Fruit fly (Drosophila melanogaster) whole organism, embryonic: ENCODE measurements around the gene rempA.

Source experiments
- Adf1 ChIP-seq: fragments of 200-800 bp; sonication (Bioruptor generic); IDR thresholded peaks from 2 replicates; pipeline ENCODE4 v1.3.6; 2022; ENCODE audit warnings: missing biosample characterization, missing genetic modification characterization
- CG11247 ChIP-seq: fragments of 200-800 bp; sonication (Bioruptor generic); IDR thresholded peaks from 2 replicates; pipeline ENCODE4 v1.3.6; 2022; ENCODE audit warnings: missing biosample characterization, missing genetic modification characterization
- CG11695 ChIP-seq: fragments of 200-800 bp; sonication (Bioruptor generic); IDR thresholded peaks from 3 replicates; pipeline ENCODE4 v1.3.6; 2022; ENCODE audit warnings: missing biosample characterization, missing genetic modification characterization
- CG12219 ChIP-seq: fragments of 200-800 bp; sonication (Bioruptor generic); optimal IDR thresholded peaks from 3 replicates; lab custom pipeline; 2018; ENCODE audit warnings: missing biosample characterization, mild to moderate bottlenecking, missing genetic modification characterization
- CG12659 ChIP-seq: fragments of 200-800 bp; sonication (Bioruptor generic); optimal IDR thresholded peaks from 3 replicates; lab custom pipeline; 2017; ENCODE audit warnings: mild to moderate bottlenecking, missing biosample characterization, missing genetic modification reagents, missing genetic modification characterization
- CG14050 ChIP-seq: fragments of 200-800 bp; sonication (Bioruptor generic); IDR thresholded peaks from 3 replicates; pipeline ENCODE4 v1.3.6; 2022; ENCODE audit warnings: missing biosample characterization, missing genetic modification characterization
- CG14710 ChIP-seq: fragments of 200-800 bp; sonication (Bioruptor generic); optimal IDR thresholded peaks from 3 replicates; lab custom pipeline; 2019; ENCODE audit warnings: missing biosample characterization, mild to moderate bottlenecking, missing genetic modification characterization, moderate library complexity
- CG16813 ChIP-seq: fragments of 200-800 bp; sonication (Bioruptor generic); IDR thresholded peaks from 3 replicates; pipeline ENCODE4 v1.3.6; 2022; ENCODE audit warnings: missing biosample characterization, missing genetic modification characterization; ENCODE audit not compliant: partially characterized antibody
- CG18262 ChIP-seq: fragments of 200-800 bp; optimal IDR thresholded peaks from 3 replicates; lab custom pipeline; 2019; ENCODE audit warnings: missing biosample characterization, mild to moderate bottlenecking, missing genetic modification characterization, moderate library complexity
- CG2712 ChIP-seq: fragments of 200-800 bp; optimal IDR thresholded peaks from 3 replicates; lab custom pipeline; 2019; ENCODE audit warnings: missing biosample characterization, mild to moderate bottlenecking, missing genetic modification characterization, moderate library complexity
- CG2875 ChIP-seq: fragments of 200-800 bp; sonication (Bioruptor generic); optimal IDR thresholded peaks from 2 replicates; lab custom pipeline; 2017; ENCODE audit warnings: missing biosample characterization, mild to moderate bottlenecking, missing genetic modification characterization, missing genetic modification reagents
- CG34224 ChIP-seq: fragments of 200-800 bp; sonication (Bioruptor generic); IDR thresholded peaks from 3 replicates; pipeline ENCODE4 v1.3.6; 2022; ENCODE audit warnings: missing biosample characterization, missing genetic modification characterization; ENCODE audit not compliant: partially characterized antibody
- CG3726 ChIP-seq: fragments of 200-800 bp; sonication (Bioruptor generic); IDR thresholded peaks from 3 replicates; pipeline ENCODE4, ENCODE4 v1.3.6; 2022; ENCODE audit warnings: missing biosample characterization, missing genetic modification characterization
- CG6683 ChIP-seq: fragments of 200-800 bp; sonication (Bioruptor generic); optimal IDR thresholded peaks from 2 replicates; lab custom pipeline; 2017; ENCODE audit warnings: missing biosample characterization, mild to moderate bottlenecking, missing genetic modification characterization, missing genetic modification reagents
- CG6689 ChIP-seq: fragments of 200-800 bp; sonication (Bioruptor generic); IDR thresholded peaks from 2 replicates; pipeline ENCODE4 v1.3.6; 2022; ENCODE audit warnings: missing biosample characterization, missing genetic modification characterization
- CG7271 ChIP-seq: fragments of 200-800 bp; sonication (Bioruptor generic); optimal IDR thresholded peaks from 2 replicates; lab custom pipeline; 2018; ENCODE audit warnings: missing biosample characterization, mild to moderate bottlenecking, missing genetic modification characterization, moderate library complexity
- CG7745 ChIP-seq: fragments of 200-800 bp; sonication (Bioruptor generic); optimal IDR thresholded peaks from 2 replicates; lab custom pipeline; 2018; ENCODE audit warnings: missing biosample characterization, mild to moderate bottlenecking, missing genetic modification characterization, moderate library complexity
- Dbx ChIP-seq: fragments of 200-800 bp; sonication (Bioruptor generic); IDR thresholded peaks from 3 replicates; pipeline ENCODE4 v1.3.6; 2022; ENCODE audit warnings: missing biosample characterization, missing genetic modification characterization
- Dfd ChIP-seq, 2 experiments: fragments of >200 bp; optimal IDR thresholded peaks; 2 replicates each; lab custom pipeline; 2017; ENCODE audit warnings: missing biosample characterization in 2 of 2, missing genetic modification characterization in 2 of 2
- Fer3 ChIP-seq: fragments of 200-800 bp; sonication (Bioruptor generic); optimal IDR thresholded peaks from 2 replicates; lab custom pipeline; 2018; ENCODE audit warnings: missing biosample characterization, mild to moderate bottlenecking, missing genetic modification characterization, moderate library complexity
- HmgZ ChIP-seq: fragments of 200-800 bp; sonication (Bioruptor generic); optimal IDR thresholded peaks from 2 replicates; lab custom pipeline; 2018; ENCODE audit warnings: missing biosample characterization, mild to moderate bottlenecking, missing genetic modification characterization
- Max ChIP-seq: fragments of 200-800 bp; sonication (Bioruptor generic); optimal IDR thresholded peaks from 2 replicates; lab custom pipeline; 2016; ENCODE audit warnings: missing biosample characterization, mild to moderate bottlenecking, missing genetic modification characterization
- NFAT ChIP-seq: fragments of 200-800 bp; sonication (Bioruptor generic); IDR thresholded peaks from 2 replicates; pipeline ENCODE4 v1.3.6; 2022; ENCODE audit warnings: missing biosample characterization, missing genetic modification characterization
- PHDP ChIP-seq: fragments of 200-800 bp; sonication (Bioruptor generic); optimal IDR thresholded peaks from 3 replicates; lab custom pipeline; 2018; ENCODE audit warnings: missing biosample characterization, mild to moderate bottlenecking, missing genetic modification characterization, moderate library complexity
- YL-1 ChIP-seq: fragments of 200-800 bp; sonication (Bioruptor generic); optimal IDR thresholded peaks from 3 replicates; lab custom pipeline; 2017; ENCODE audit warnings: missing biosample characterization, mild to moderate bottlenecking, missing genetic modification characterization
- aop ChIP-seq: fragments of 200-800 bp; sonication (Bioruptor generic); IDR thresholded peaks from 2 replicates; pipeline ENCODE4 v1.3.6; 2022; ENCODE audit warnings: missing biosample characterization, missing genetic modification characterization
- bbx ChIP-seq: fragments of 200-800 bp; sonication (Bioruptor generic); IDR thresholded peaks from 2 replicates; pipeline ENCODE4 v1.3.6; 2022; ENCODE audit warnings: missing biosample characterization, missing genetic modification characterization; ENCODE audit not compliant: partially characterized antibody
- cato ChIP-seq: fragments of 200-800 bp; sonication (Bioruptor generic); optimal IDR thresholded peaks from 2 replicates; lab custom pipeline; 2016; ENCODE audit warnings: missing biosample characterization, missing genetic modification characterization, borderline replicate concordance
- cg ChIP-seq: fragments of 200-800 bp; sonication (Bioruptor generic); optimal IDR thresholded peaks from 3 replicates; lab custom pipeline; 2019; ENCODE audit warnings: missing biosample characterization, mild to moderate bottlenecking, missing genetic modification characterization, moderate library complexity
- dati ChIP-seq: fragments of 200-800 bp; sonication (Bioruptor generic); IDR thresholded peaks from 2 replicates; pipeline ENCODE4 v1.3.6; 2022; ENCODE audit warnings: missing biosample characterization, missing genetic modification characterization
- dmrt99B ChIP-seq: fragments of 200-800 bp; sonication (Bioruptor generic); optimal IDR thresholded peaks from 2 replicates; lab custom pipeline; 2018; ENCODE audit warnings: missing biosample characterization, mild to moderate bottlenecking, missing genetic modification characterization, moderate library complexity
- fd96Cb ChIP-seq: fragments of 200-800 bp; sonication (Bioruptor generic); optimal IDR thresholded peaks from 2 replicates; lab custom pipeline; 2018; ENCODE audit warnings: missing biosample characterization, mild to moderate bottlenecking, missing genetic modification characterization, moderate library complexity
- ftz-f1 ChIP-seq: fragments of 200-800 bp; sonication (Bioruptor generic); optimal IDR thresholded peaks from 2 replicates; lab custom pipeline; 2016; ENCODE audit warnings: missing biosample characterization, missing genetic modification characterization
- gcm2 ChIP-seq: fragments of 200-800 bp; sonication (Bioruptor generic); optimal IDR thresholded peaks from 2 replicates; lab custom pipeline; 2016; ENCODE audit warnings: missing biosample characterization, missing genetic modification characterization
- hb ChIP-seq: fragments of 200-800 bp; sonication (Bioruptor generic); IDR thresholded peaks from 3 replicates; pipeline ENCODE4 v1.3.6; 2022; ENCODE audit warnings: missing biosample characterization, missing genetic modification characterization; ENCODE audit not compliant: partially characterized antibody
- ken ChIP-seq: fragments of 200-800 bp; sonication (Bioruptor generic); IDR thresholded peaks from 3 replicates; pipeline ENCODE4 v1.3.6; 2022; ENCODE audit warnings: missing biosample characterization, missing genetic modification characterization
- lov ChIP-seq, 2 experiments: fragments of 200-800 bp in 1 of 2; fragments of >200 bp in 1 of 2; sonication (Bioruptor generic) in 1 of 2; IDR thresholded peaks in 1 of 2; optimal IDR thresholded peaks in 1 of 2; 2 replicates in 1 of 2; 3 replicates in 1 of 2; pipeline versions ENCODE4 v1.3.6 to Lab custom; 2017 to 2022; ENCODE audit warnings: missing biosample characterization in 1 of 2, missing genetic modification characterization in 1 of 2
- maf-S ChIP-seq: fragments of 200-800 bp; sonication (Bioruptor generic); optimal IDR thresholded peaks from 2 replicates; lab custom pipeline; 2016; ENCODE audit warnings: missing biosample characterization, missing genetic modification characterization
- nmo ChIP-seq: fragments of 200-800 bp; sonication (Bioruptor generic); optimal IDR thresholded peaks from 2 replicates; lab custom pipeline; 2018; ENCODE audit warnings: missing biosample characterization, mild to moderate bottlenecking, missing genetic modification characterization, moderate library complexity
- pzg ChIP-seq: fragments of 200-800 bp; sonication (Bioruptor generic); optimal IDR thresholded peaks from 3 replicates; lab custom pipeline; 2018; ENCODE audit warnings: missing biosample characterization, mild to moderate bottlenecking, missing genetic modification characterization, moderate library complexity
- repo ChIP-seq: fragments of 200-800 bp; sonication (Bioruptor generic); optimal IDR thresholded peaks from 2 replicates; lab custom pipeline; 2016; ENCODE audit warnings: missing biosample characterization, missing genetic modification characterization
- slou ChIP-seq: fragments of 200-800 bp; sonication (Bioruptor generic); optimal IDR thresholded peaks from 3 replicates; lab custom pipeline; 2016; ENCODE audit warnings: missing biosample characterization, missing genetic modification characterization
- sqz ChIP-seq: fragments of 200-800 bp; sonication (Bioruptor generic); optimal IDR thresholded peaks from 3 replicates; lab custom pipeline; 2018; ENCODE audit warnings: missing biosample characterization, mild to moderate bottlenecking, missing genetic modification characterization
- tll ChIP-seq, 2 experiments: fragments of 200-800 bp in 1 of 2; fragments of >200 bp in 1 of 2; sonication (Bioruptor generic) in 1 of 2; optimal IDR thresholded peaks; 2 replicates each; lab custom pipeline; 2017 to 2019; ENCODE audit warnings: missing biosample characterization in 2 of 2, missing genetic modification characterization in 2 of 2, mild to moderate bottlenecking in 1 of 2, moderate library complexity in 1 of 2
- vnd ChIP-seq: fragments of 200-800 bp; sonication (Bioruptor generic); IDR thresholded peaks from 3 replicates; pipeline ENCODE4 v1.3.6; 2022; ENCODE audit warnings: missing biosample characterization, missing genetic modification characterization; ENCODE audit not compliant: partially characterized antibody
- zfh1 ChIP-seq: fragments of 200-800 bp; sonication (Bioruptor generic); IDR thresholded peaks from 3 replicates; pipeline ENCODE4 v1.3.6; 2022; ENCODE audit warnings: missing biosample characterization, missing genetic modification characterization

The rempA gene

DNA sequence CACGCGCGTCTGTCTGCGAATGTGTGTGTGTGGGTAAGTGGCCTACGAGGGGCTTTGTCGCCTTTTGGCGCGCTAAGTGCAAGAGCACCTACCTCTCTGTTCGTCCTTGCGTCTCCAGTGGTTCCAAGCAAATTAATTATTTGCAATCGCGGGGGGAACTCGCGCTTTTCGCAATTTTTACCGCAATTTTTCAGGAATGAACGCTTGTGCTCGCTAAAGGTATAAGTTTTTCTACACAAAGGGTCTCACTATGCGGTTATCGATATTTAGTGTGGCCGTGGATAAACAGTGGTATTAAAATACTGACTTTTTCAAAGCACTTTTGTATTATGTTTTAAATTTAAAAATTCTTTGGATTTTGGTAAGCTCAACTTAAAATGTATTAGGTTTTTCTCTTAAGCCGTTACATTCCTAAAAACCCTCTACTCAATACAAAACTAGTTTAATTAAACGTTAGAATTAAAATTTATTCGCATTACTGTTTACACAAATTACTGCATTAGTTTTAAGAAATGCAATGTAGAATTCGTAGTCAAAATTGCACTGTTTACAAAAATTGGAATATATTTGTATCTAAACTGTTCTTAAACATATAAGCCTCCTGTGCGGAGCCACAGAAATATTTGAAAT, 17.7 kb downstream of the rempA start, which contains the start of gene lwr (continued):
- TF ChIP-seq CG11247 (GFP tag; lab: Robert Waterston, UW) (no peak), maf-S (GFP tag; lab: Kevin White, UChicago) (no peak), Max (GFP tag; lab: Kevin White, UChicago) (no peak), sqz (GFP tag; lab: Kevin White, UChicago) (no peak), tll (GFP tag; optimal IDR thresholded peaks at IDR 0.05; lab: Kevin White, UChicago) (no peak), bbx (peak; percentile 53; the same call in 1 of the 2 replicates), CG14710 (tag; lab: Kevin White, UChicago) (peak; percentile 38), CG6689 (GFP tag; lab: Robert Waterston, UW) (no peak), PHDP (tag; lab: Kevin White, UChicago) (peak; percentile 6), aop (GFP tag; lab: Robert Waterston, UW) (no peak), CG34224 (peak; percentile 27; the same call in 2 of the 3 replicates), Dfd (GFP tag; optimal IDR thresholded peaks at IDR 0.05; lab: Kevin White, UChicago) (no peak), HmgZ (peak; percentile 40), zfh1 (GFP tag; lab: Robert Waterston, UW) (no peak), CG12659 (GFP tag; lab: Kevin White, UChicago) (peak; percentile 50), nmo (GFP tag; lab: Kevin White, UChicago) (peak; percentile 15), cato (GFP tag; lab: Kevin White, UChicago) (no peak), hb (GFP tag; lab: Robert Waterston, UW) (no peak), CG16813 (GFP tag; lab: Robert Waterston, UW) (peak; percentile 57; the same call in 2 of the 3 replicates), YL-1 (GFP tag; lab: Kevin White, UChicago) (peak; percentile 83), Adf1 (no peak), NFAT (GFP tag; lab: Robert Waterston, UW) (no peak), dati (no peak), lov (optimal IDR thresholded peaks at IDR 0.05; lab: Kevin White, UChicago) (no peak), lov (GFP tag; IDR thresholded peaks at IDR 0.05; lab: Robert Waterston, UW) (no peak), gcm2 (GFP tag; lab: Kevin White, UChicago) (no peak), CG3726 (no peak), CG14050 (GFP tag; lab: Robert Waterston, UW) (no peak), cg (GFP tag; lab: Kevin White, UChicago) (peak; percentile 71), Dbx (no peak), CG2712 (tag; lab: Kevin White, UChicago) (peak; percentile 14), pzg (peak; percentile 69), CG11695 (GFP tag; lab: Robert Waterston, UW) (no peak), fd96Cb (tag; lab: Kevin White, UChicago) (no peak), repo (GFP tag; lab: Kevin White, UChicago) (no peak), CG6683 (GFP tag; lab: Kevin White, UChicago) (no peak), CG2875 (GFP tag; lab: Kevin White, UChicago) (no peak), ftz-f1 (no peak), CG7745 (tag; lab: Kevin White, UChicago) (no peak), vnd (GFP tag; lab: Robert Waterston, UW) (0 out of 3 replicates have a peak, but pooled peaks have one; percentile 40), CG12219 (GFP tag; lab: Kevin White, UChicago) (no peak), ken (GFP tag; lab: Robert Waterston, UW) (no peak), slou (GFP tag; lab: Kevin White, UChicago) (no peak), CG7271 (tag; lab: Kevin White, UChicago) (no peak), dmrt99B (tag; lab: Kevin White, UChicago) (no peak), CG18262 (no peak), Fer3 (tag; lab: Kevin White, UChicago) (no peak)
- TF ChIP-seq, all 482 proteins: peak for 64
